Fruit fly (Drosophila melanogaster) Kc167 (cell line): ENCODE results near the gene CG32812.

Experiments used
- Myc ChIP-seq: fragments of >200 bp; optimal IDR thresholded peaks from 2 replicates; lab custom pipeline; 2017; ENCODE audit warnings: missing external identifiers
- Sin3A ChIP-seq: fragments of >200 bp; optimal IDR thresholded peaks from 2 replicates; lab custom pipeline; 2018; ENCODE audit warnings: missing external identifiers
- h ChIP-seq: fragments of >200 bp; optimal IDR thresholded peaks from 3 replicates; lab custom pipeline; 2018; ENCODE audit warnings: missing external identifiers
- psq ChIP-seq: fragments of >200 bp; optimal IDR thresholded peaks from 2 replicates; lab custom pipeline; 2017; ENCODE audit warnings: missing external identifiers

DNA sequence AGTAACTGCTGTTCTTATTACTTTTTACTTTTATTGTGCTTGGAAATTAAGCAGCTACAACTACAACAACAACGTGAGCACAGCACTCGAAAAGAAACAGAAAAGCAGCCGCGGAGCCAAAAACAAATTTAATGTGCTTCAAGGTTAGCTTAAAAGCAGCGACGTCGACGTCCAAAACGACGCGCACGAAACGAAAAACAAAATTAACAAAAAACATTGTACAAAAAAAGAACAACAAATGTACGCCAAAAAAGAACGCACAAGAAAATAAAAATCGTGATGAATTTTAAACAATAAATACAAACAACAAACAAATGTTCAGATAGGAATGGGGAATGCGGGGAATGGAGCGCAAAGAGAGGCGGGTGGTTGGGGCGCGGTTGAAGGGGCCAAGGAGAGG lies 16.0 kb upstream of the CG32812 start:
- TF ChIP-seq h = no peak
- TF ChIP-seq psq (lab: Kevin White, UChicago) = no peak
- TF ChIP-seq Myc (lab: Kevin White, UChicago) = no peak
- TF ChIP-seq Sin3A (lab: Kevin White, UChicago) = no peak
